Worm (Caenorhabditis elegans): Measurements from ENCODE around the gene R09E10.8.
A peak's percentile ranks its signal among the peaks of the same experiment; 100 is the strongest.

R09E10.8 gene

DNA sequence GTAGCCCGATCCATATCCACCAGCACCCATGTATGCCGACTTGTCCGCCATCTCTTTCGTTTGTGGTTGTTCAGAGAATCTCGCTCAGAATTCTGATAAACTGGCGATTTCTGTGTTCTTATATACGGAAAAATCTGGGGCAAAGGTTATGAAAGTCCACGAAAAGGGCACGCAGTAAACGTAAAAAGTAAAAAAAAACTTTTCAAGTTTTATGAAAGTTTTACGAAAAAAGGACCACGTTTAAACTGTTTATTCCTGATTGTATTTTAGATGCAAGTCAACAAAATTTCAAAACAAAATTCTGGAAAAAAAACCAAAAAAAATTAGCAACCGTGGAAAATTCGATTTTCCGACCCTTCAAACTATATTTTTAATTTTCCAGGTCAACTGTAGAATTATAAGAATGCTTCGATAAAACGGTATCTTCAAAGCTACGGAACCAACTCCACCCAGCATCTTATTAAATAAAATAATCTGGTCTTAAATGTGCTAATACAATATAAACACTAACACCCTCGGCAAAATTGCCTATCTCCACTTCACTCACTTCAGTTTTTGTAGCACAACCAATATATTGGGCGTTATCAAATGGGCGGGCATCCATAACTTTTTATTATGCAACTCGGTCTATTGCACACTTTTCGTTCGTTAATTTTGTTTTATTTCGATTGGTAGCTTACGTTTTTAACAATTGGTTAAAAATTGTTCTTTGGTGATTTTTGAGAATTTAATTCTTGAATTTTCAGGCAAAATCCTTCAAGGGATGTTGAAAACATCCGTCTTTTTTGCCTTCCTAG is 40.9 kb downstream of the R09E10.8 start, which contains the start of the genes nspd-7 and Y43C5A.2:
Gene nspd-7, minus strand, starts transcription at position 51 of the 797 bp plus-strand sequence.
Gene Y43C5A.2, plus strand, starts transcription at position 747 of the 797 bp plus-strand sequence.
- no peak for TF ChIP-seq C34F6.9 (tag; optimal IDR thresholded peaks at IDR 0.05)
- TF ChIP-seq crh-2 (tag; optimal IDR thresholded peaks at IDR 0.05): peak; percentile 9
- no peak for TF ChIP-seq aly-2 (tag; optimal IDR thresholded peaks at IDR 0.05)

DNA sequence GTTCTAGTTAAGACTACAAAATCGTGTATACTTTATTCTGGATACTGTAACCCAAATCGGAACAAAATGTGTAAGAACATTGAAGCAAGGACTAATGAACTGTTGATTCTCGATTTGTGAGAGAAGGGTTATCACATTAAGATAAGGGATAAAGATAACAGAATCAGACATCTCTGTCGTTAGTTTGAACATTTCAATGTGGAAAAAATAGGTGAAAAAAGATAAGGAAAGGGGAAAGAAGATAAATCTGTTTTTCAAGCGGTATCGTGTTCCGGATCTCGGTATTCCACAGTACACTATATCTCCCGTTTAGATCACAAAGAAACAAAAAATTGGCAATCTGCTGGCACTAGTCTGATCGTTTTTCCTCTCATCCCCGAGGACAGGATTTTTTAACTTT is 49.2 kb downstream of the R09E10.8 start:
- TF ChIP-seq ceh-16 (tag; optimal IDR thresholded peaks at IDR 0.05) (peak; percentile 5), sma-9 (GFP tag; optimal IDR thresholded peaks at IDR 0.05) (peak; percentile 49), sma-9 (tag; optimal IDR thresholded peaks at IDR 0.05) (no peak), lsy-2 (tag; optimal IDR thresholded peaks at IDR 0.05) (peak in 1 of 2 experiments; percentile 25), elt-1 (tag; optimal IDR thresholded peaks at IDR 0.05) (peak; percentile 86), fos-1 (tag; optimal IDR thresholded peaks at IDR 0.05) (peak; percentile 7), nhr-21 (tag; optimal IDR thresholded peaks at IDR 0.05) (peak; percentile 63), unc-62 (GFP tag; optimal IDR thresholded peaks at IDR 0.05) (no peak), blmp-1 (tag; optimal IDR thresholded peaks at IDR 0.05; ENCODE audit: insufficient read depth) (peak; percentile 19), ztf-11 (tag; optimal IDR thresholded peaks at IDR 0.05) (no peak), crh-2 (tag; optimal IDR thresholded peaks at IDR 0.05) (no peak), egl-27 (tag; optimal IDR thresholded peaks at IDR 0.05) (peak; percentile 46)
